1 fruit fly cellular context compared by ENCODE assay signal in the genomic region with DNA sequence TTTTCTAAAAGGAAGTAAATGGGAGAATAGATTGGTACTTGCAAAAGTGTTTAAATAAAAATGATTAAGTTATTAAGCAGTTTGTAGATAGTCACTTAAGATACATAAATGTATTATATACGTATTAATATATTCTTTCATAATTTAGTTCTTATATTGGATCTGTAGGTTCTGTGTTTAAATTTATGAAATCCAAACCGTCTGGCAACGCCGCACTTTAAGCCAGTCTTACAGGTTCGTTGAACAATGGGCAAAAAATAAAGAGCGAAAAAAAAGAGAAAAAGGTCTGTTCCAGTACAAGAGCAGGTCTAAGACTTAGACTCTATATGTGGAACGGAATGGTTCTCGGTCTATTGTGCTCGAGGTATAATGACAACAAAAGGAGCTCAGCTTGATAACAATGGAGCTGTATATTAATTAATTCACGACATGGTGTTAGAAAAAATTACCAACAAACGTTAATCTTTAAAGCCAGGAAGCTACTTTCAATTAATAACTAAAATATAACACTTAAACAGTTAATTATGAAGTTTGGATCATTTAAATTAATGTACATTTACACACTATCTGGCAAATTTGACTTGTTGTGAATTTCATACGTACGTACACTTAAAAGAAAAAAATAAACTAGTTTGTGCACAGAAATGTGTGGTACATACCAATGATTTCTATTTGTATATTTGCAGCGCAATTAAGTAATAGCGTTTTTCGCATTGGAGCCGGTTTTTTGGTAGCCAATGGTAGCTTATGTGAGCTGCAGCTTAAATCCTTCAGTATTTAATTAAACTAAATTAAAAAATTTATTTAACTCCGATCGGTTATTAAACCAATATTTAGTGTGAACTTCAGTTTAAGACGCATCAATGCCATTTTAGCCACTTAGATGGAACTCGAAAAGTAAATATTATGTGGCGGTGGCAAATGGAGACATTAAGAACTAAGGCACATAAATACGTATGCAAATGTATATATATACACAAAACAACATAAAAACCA.
A peak's percentile ranks its signal among the peaks of the same experiment; 100 is the strongest.
TF ChIP-seq lines count a peak whose summit lies in the region.

A gene (minus strand): TSS at position 946 of the 996 bp plus-strand sequence.

TF ChIP-seq in whole organism, embryonic, 481 proteins besides CTCF, POLR2A, EP300 and RAD21 (continued from another document):
- TF ChIP-seq Dad (GFP tag; optimal IDR thresholded peaks at IDR 0.05; lab: Kevin White, UChicago) (no peak), Deaf1 (tag; optimal IDR thresholded peaks at IDR 0.05; lab: Kevin White, UChicago) (no peak), CG11398 (GFP tag; optimal IDR thresholded peaks at IDR 0.05; lab: Kevin White, UChicago) (no peak), lov (optimal IDR thresholded peaks at IDR 0.05; lab: Kevin White, UChicago) (no peak), lov (GFP tag; IDR thresholded peaks at IDR 0.05; lab: Robert Waterston, UW) (no peak), CG17612 (GFP tag; IDR thresholded peaks at IDR 0.05; lab: Robert Waterston, UW) (no peak), CG7786 (GFP tag; optimal IDR thresholded peaks at IDR 0.05; lab: Kevin White, UChicago) (no peak), da (GFP tag; optimal IDR thresholded peaks at IDR 0.05; lab: Kevin White, UChicago) (no peak), Vsx1 (GFP tag; optimal IDR thresholded peaks at IDR 0.05; lab: Kevin White, UChicago) (no peak), lbe (GFP tag; optimal IDR thresholded peaks at IDR 0.05; lab: Kevin White, UChicago) (peak; percentile 36), chn (GFP tag; optimal IDR thresholded peaks at IDR 0.05; lab: Kevin White, UChicago) (no peak), Doc3 (GFP tag; IDR thresholded peaks at IDR 0.05; lab: Robert Waterston, UW; ENCODE audit: partially characterized antibody) (no peak), pfk (GFP tag; optimal IDR thresholded peaks at IDR 0.05; lab: Kevin White, UChicago) (peak; percentile 89), CG7372 (GFP tag; IDR thresholded peaks at IDR 0.05; lab: Robert Waterston, UW) (no peak), B-H2 (GFP tag; optimal IDR thresholded peaks at IDR 0.05; lab: Kevin White, UChicago) (peak; percentile 7), Bteb2 (GFP tag; optimal IDR thresholded peaks at IDR 0.05; lab: Kevin White, UChicago) (no peak), trem (tag; optimal IDR thresholded peaks at IDR 0.05; lab: Kevin White, UChicago) (peak; percentile 10), fd96Cb (tag; optimal IDR thresholded peaks at IDR 0.05; lab: Kevin White, UChicago) (no peak), stwl (tag; optimal IDR thresholded peaks at IDR 0.05; lab: Kevin White, UChicago) (peak; percentile 41), croc (GFP tag; conservative IDR thresholded peaks at IDR 0.05; lab: Robert Waterston, UW) (no peak), dati (GFP tag; IDR thresholded peaks at IDR 0.05; lab: Robert Waterston, UW) (no peak), crc (GFP tag; optimal IDR thresholded peaks at IDR 0.05; lab: Kevin White, UChicago) (no peak), CG8924 (tag; optimal IDR thresholded peaks at IDR 0.05; lab: Kevin White, UChicago) (peak; percentile 2), MBD-R2 (GFP tag; IDR thresholded peaks at IDR 0.05; lab: Robert Waterston, UW) (0 out of 2 replicates have a peak, but pooled peaks have one; percentile 17), vvl (GFP tag; IDR thresholded peaks at IDR 0.05; lab: Robert Waterston, UW) (peak; percentile 39), zf30C (GFP tag; optimal IDR thresholded peaks at IDR 0.05; lab: Kevin White, UChicago) (peak; percentile 23), CG15514 (GFP tag; optimal IDR thresholded peaks at IDR 0.05; lab: Kevin White, UChicago) (no peak), HLH3B (GFP tag; IDR thresholded peaks at IDR 0.05; lab: Robert Waterston, UW) (no peak), CG31365 (tag; optimal IDR thresholded peaks at IDR 0.05; lab: Kevin White, UChicago) (no peak), CG18011 (GFP tag; optimal IDR thresholded peaks at IDR 0.05; lab: Kevin White, UChicago) (no peak), onecut (GFP tag; IDR thresholded peaks at IDR 0.05; lab: Robert Waterston, UW) (no peak), CG6683 (GFP tag; optimal IDR thresholded peaks at IDR 0.05; lab: Kevin White, UChicago) (no peak), Trl (optimal IDR thresholded peaks at IDR 0.05; lab: Kevin White, UChicago) (peak in 1 of 2 experiments; percentile 27), Trl (GFP tag; optimal IDR thresholded peaks at IDR 0.05; lab: Kevin White, UChicago) (no peak), H15 (GFP tag; IDR thresholded peaks at IDR 0.05; lab: Robert Waterston, UW) (no peak), nom (GFP tag; optimal IDR thresholded peaks at IDR 0.05; lab: Kevin White, UChicago) (peak; percentile 17), CG9932 (GFP tag; IDR thresholded peaks at IDR 0.05; lab: Robert Waterston, UW) (peak; percentile 48; the same call in 1 of the 2 replicates), CG3407 (GFP tag; optimal IDR thresholded peaks at IDR 0.05; lab: Kevin White, UChicago) (no peak), CG3163 (GFP tag; optimal IDR thresholded peaks at IDR 0.05; lab: Kevin White, UChicago) (peak; percentile 90), Bgb (GFP tag; IDR thresholded peaks at IDR 0.05; lab: Robert Waterston, UW; ENCODE audit: partially characterized antibody) (no peak), CG13296 (GFP tag; optimal IDR thresholded peaks at IDR 0.05; lab: Kevin White, UChicago) (peak; percentile 28), CG3726 (GFP tag; IDR thresholded peaks at IDR 0.05; lab: Robert Waterston, UW) (no peak), fd102C (GFP tag; optimal IDR thresholded peaks at IDR 0.05; lab: Kevin White, UChicago) (no peak), Lpt (GFP tag; optimal IDR thresholded peaks at IDR 0.05; lab: Kevin White, UChicago) (no peak), btn (GFP tag; optimal IDR thresholded peaks at IDR 0.05; lab: Kevin White, UChicago) (no peak), row (GFP tag; IDR thresholded peaks at IDR 0.05; lab: Robert Waterston, UW) (peak; percentile 19; the same call in 1 of the 3 replicates), jigr1 (GFP tag; IDR thresholded peaks at IDR 0.05; lab: Robert Waterston, UW) (no peak), jing (GFP tag; optimal IDR thresholded peaks at IDR 0.05; lab: Kevin White, UChicago) (no peak), CG4617 (GFP tag; optimal IDR thresholded peaks at IDR 0.05; lab: Kevin White, UChicago; ENCODE audit: borderline replicate concordance) (peak; percentile 9), CG7987 (GFP tag; optimal IDR thresholded peaks at IDR 0.05; lab: Kevin White, UChicago) (no peak), CG10543 (GFP tag; optimal IDR thresholded peaks at IDR 0.05; lab: Kevin White, UChicago) (no peak), toy (GFP tag; IDR thresholded peaks at IDR 0.05; lab: Robert Waterston, UW) (no peak), ranshi (GFP tag; IDR thresholded peaks at IDR 0.05; lab: Robert Waterston, UW) (no peak), p53 (GFP tag; optimal IDR thresholded peaks at IDR 0.05; lab: Kevin White, UChicago) (no peak), bbx (GFP tag; IDR thresholded peaks at IDR 0.05; lab: Robert Waterston, UW; ENCODE audit: partially characterized antibody) (no peak), en (GFP tag; optimal IDR thresholded peaks at IDR 0.05; lab: Kevin White, UChicago) (no peak), hth (optimal IDR thresholded peaks at IDR 0.05; lab: Kevin White, UChicago) (no peak), dmrt11E (tag; optimal IDR thresholded peaks at IDR 0.05; lab: Kevin White, UChicago) (no peak), CG13424 (tag; optimal IDR thresholded peaks at IDR 0.05; lab: Kevin White, UChicago) (no peak), BtbVII (GFP tag; optimal IDR thresholded peaks at IDR 0.05; lab: Kevin White, UChicago) (no peak), grau (tag; optimal IDR thresholded peaks at IDR 0.05; lab: Kevin White, UChicago) (peak; percentile 1), CG7271 (tag; optimal IDR thresholded peaks at IDR 0.05; lab: Kevin White, UChicago) (no peak), CG31441 (GFP tag; IDR thresholded peaks at IDR 0.05; lab: Robert Waterston, UW) (no peak), dan (GFP tag; IDR thresholded peaks at IDR 0.05; lab: Robert Waterston, UW) (no peak), gro (GFP tag; optimal IDR thresholded peaks at IDR 0.05; lab: Kevin White, UChicago) (no peak), sug (tag; optimal IDR thresholded peaks at IDR 0.05; lab: Kevin White, UChicago) (no peak), gfzf (GFP tag; optimal IDR thresholded peaks at IDR 0.05; lab: Kevin White, UChicago) (no peak), wek (GFP tag; optimal IDR thresholded peaks at IDR 0.05; lab: Kevin White, UChicago) (no peak), sisA (GFP tag; IDR thresholded peaks at IDR 0.05; lab: Robert Waterston, UW) (no peak), br (optimal IDR thresholded peaks at IDR 0.05; lab: Kevin White, UChicago) (no peak), gem (tag; optimal IDR thresholded peaks at IDR 0.05; lab: Kevin White, UChicago) (peak; percentile 8), Max (GFP tag; optimal IDR thresholded peaks at IDR 0.05; lab: Kevin White, UChicago) (no peak), scrt (GFP tag; optimal IDR thresholded peaks at IDR 0.05; lab: Kevin White, UChicago) (no peak), CG18764 (GFP tag; optimal IDR thresholded peaks at IDR 0.05; lab: Kevin White, UChicago) (no peak), CG30020 (tag; optimal IDR thresholded peaks at IDR 0.05; lab: Kevin White, UChicago) (no peak), CG7928 (GFP tag; optimal IDR thresholded peaks at IDR 0.05; lab: Kevin White, UChicago) (no peak), NC2α (GFP tag; optimal IDR thresholded peaks at IDR 0.05; lab: Kevin White, UChicago) (no peak), CG15601 (tag; optimal IDR thresholded peaks at IDR 0.05; lab: Kevin White, UChicago) (peak; percentile 6), ase (GFP tag; IDR thresholded peaks at IDR 0.05; lab: Robert Waterston, UW) (no peak), CG10462 (GFP tag; optimal IDR thresholded peaks at IDR 0.05; lab: Kevin White, UChicago) (no peak), Mes4 (GFP tag; optimal IDR thresholded peaks at IDR 0.05; lab: Kevin White, UChicago) (no peak), CG2120 (GFP tag; optimal IDR thresholded peaks at IDR 0.05; lab: Kevin White, UChicago) (no peak), disco-r (GFP tag; optimal IDR thresholded peaks at IDR 0.05; lab: Kevin White, UChicago) (no peak), Med (GFP tag; lab: Kevin White, UChicago) (peak; percentile 68), Tbp (GFP tag; optimal IDR thresholded peaks at IDR 0.05; lab: Kevin White, UChicago) (no peak), NC2β (GFP tag; optimal IDR thresholded peaks at IDR 0.05; lab: Kevin White, UChicago) (no peak), CG4328 (GFP tag; optimal IDR thresholded peaks at IDR 0.05; lab: Kevin White, UChicago) (no peak), Hr3 (GFP tag; optimal IDR thresholded peaks at IDR 0.05; lab: Kevin White, UChicago) (no peak), zfh2 (GFP tag; optimal IDR thresholded peaks at IDR 0.05; lab: Kevin White, UChicago) (no peak), eyg (GFP tag; optimal IDR thresholded peaks at IDR 0.05; lab: Kevin White, UChicago) (no peak), ac (GFP tag; optimal IDR thresholded peaks at IDR 0.05; lab: Kevin White, UChicago) (no peak)
